Worm (Caenorhabditis elegans) whole organism, L1 larva: ENCODE results near the gene oac-54.

Experiments
- C16A3.4 ChIP-seq: fragments of 150-350 bp; optimal IDR thresholded peaks from 2 replicates; lab custom pipeline; 2014; ENCODE audit warnings: missing biosample characterization, missing genetic modification characterization
- C34B4.2 ChIP-seq: sonication (generic microtip); optimal IDR thresholded peaks from 2 replicates; lab custom pipeline; 2017; ENCODE audit warnings: mild to moderate bottlenecking, missing genetic modification characterization, missing compliant biosample characterization
- F16B12.6 ChIP-seq: fragments of 150-350 bp; optimal IDR thresholded peaks from 2 replicates; lab custom pipeline; 2014; ENCODE audit warnings: missing biosample characterization, missing genetic modification characterization
- alr-1 ChIP-seq: fragments of 200-800 bp; sonication (Bioruptor generic); optimal IDR thresholded peaks from 2 replicates; lab custom pipeline; 2018; ENCODE audit warnings: borderline replicate concordance, mild to moderate bottlenecking, missing genetic modification characterization, missing compliant biosample characterization
- aly-2 ChIP-seq: fragments of 150-350 bp; optimal IDR thresholded peaks from 2 replicates; lab custom pipeline; 2014; ENCODE audit warnings: missing biosample characterization, missing genetic modification characterization
- ceh-63 ChIP-seq: fragments of 200-800 bp; sonication (Bioruptor generic); optimal IDR thresholded peaks from 2 replicates; lab custom pipeline; 2018; ENCODE audit warnings: mild to moderate bottlenecking, missing genetic modification characterization, missing compliant biosample characterization
- ceh-88 ChIP-seq: fragments of 200-800 bp; sonication (Bioruptor generic); IDR thresholded peaks from 2 replicates; pipeline ENCODE4 v1.3.6; 2022; ENCODE audit warnings: missing genetic modification characterization, missing compliant biosample characterization
- ces-1 ChIP-seq: fragments of 150-350 bp; optimal IDR thresholded peaks from 2 replicates; lab custom pipeline; 2014; ENCODE audit warnings: missing biosample characterization, missing genetic modification reagents, missing genetic modification characterization
- dsc-1 ChIP-seq: sonication (generic microtip); optimal IDR thresholded peaks from 2 replicates; lab custom pipeline; 2016; ENCODE audit warnings: mild to moderate bottlenecking, missing genetic modification characterization, missing compliant biosample characterization
- efl-1 ChIP-seq, 4 experiments: fragments of 150-350 bp; optimal IDR thresholded peaks in 3 of 4; peaks in 1 of 4; 1 replicate in 1 of 4; 2 replicates in 3 of 4; lab custom pipeline; 2014; ENCODE audit warnings: missing biosample characterization in 2 of 4, missing genetic modification characterization in 2 of 4, missing genetic modification reagents in 2 of 4
- elt-2 ChIP-seq: sonication (generic microtip); optimal IDR thresholded peaks from 2 replicates; lab custom pipeline; 2016; ENCODE audit warnings: missing genetic modification characterization, mild to moderate bottlenecking, inconsistent platforms, missing compliant biosample characterization, missing genetic modification reagents
- ets-5 ChIP-seq: fragments of 200-800 bp; sonication (Bioruptor generic); IDR thresholded peaks from 2 replicates; pipeline ENCODE4 v1.3.6; 2022; ENCODE audit warnings: missing genetic modification characterization, missing compliant biosample characterization
- fkh-10 ChIP-seq: sonication (generic microtip); optimal IDR thresholded peaks from 2 replicates; lab custom pipeline; 2017; ENCODE audit warnings: missing biosample characterization, missing genetic modification reagents, missing genetic modification characterization
- fkh-4 ChIP-seq: sonication (generic microtip); optimal IDR thresholded peaks from 2 replicates; lab custom pipeline; 2016; ENCODE audit warnings: missing compliant biosample characterization, missing genetic modification characterization, borderline replicate concordance
- fkh-8 ChIP-seq: sonication (generic microtip); optimal IDR thresholded peaks from 2 replicates; lab custom pipeline; 2016; ENCODE audit warnings: mild to moderate bottlenecking, missing genetic modification characterization, missing compliant biosample characterization
- hpl-2 ChIP-seq: fragments of 150-350 bp; optimal IDR thresholded peaks from 2 replicates; lab custom pipeline; 2014; ENCODE audit warnings: missing biosample characterization, missing genetic modification reagents, missing genetic modification characterization
- irx-1 ChIP-seq: sonication (generic microtip); optimal IDR thresholded peaks from 2 replicates; lab custom pipeline; 2016; ENCODE audit warnings: missing genetic modification characterization, missing compliant biosample characterization
- jun-1 ChIP-seq: fragments of 150-350 bp; optimal IDR thresholded peaks from 2 replicates; lab custom pipeline; 2014; ENCODE audit warnings: missing biosample characterization, missing genetic modification reagents, missing genetic modification characterization
- lin-14 ChIP-seq: fragments of 200-800 bp; sonication (Bioruptor generic); optimal IDR thresholded peaks from 2 replicates; lab custom pipeline; 2018; ENCODE audit warnings: mild to moderate bottlenecking, missing genetic modification characterization, moderate library complexity, missing compliant biosample characterization
- mab-9 ChIP-seq: fragments of 200-800 bp; sonication (Bioruptor generic); IDR thresholded peaks from 2 replicates; pipeline ENCODE4 v1.3.6; 2022; ENCODE audit warnings: missing genetic modification reagents, missing genetic modification characterization, missing compliant biosample characterization
- mef-2 ChIP-seq: fragments of 150-350 bp; optimal IDR thresholded peaks from 2 replicates; lab custom pipeline; 2014; ENCODE audit warnings: missing biosample characterization, missing genetic modification characterization
- mep-1 ChIP-seq: fragments of 150-350 bp; optimal IDR thresholded peaks from 2 replicates; lab custom pipeline; 2014; ENCODE audit warnings: missing biosample characterization, missing genetic modification characterization
- nhr-12 ChIP-seq: sonication (generic microtip); optimal IDR thresholded peaks from 2 replicates; lab custom pipeline; 2017; ENCODE audit warnings: missing biosample characterization, missing genetic modification characterization
- nhr-47 ChIP-seq: sonication (generic microtip); optimal IDR thresholded peaks from 2 replicates; lab custom pipeline; 2016; ENCODE audit warnings: mild to moderate bottlenecking, missing genetic modification characterization, moderate library complexity, missing compliant biosample characterization
- nhr-71 ChIP-seq: sonication (generic microtip); optimal IDR thresholded peaks from 2 replicates; lab custom pipeline; 2016; ENCODE audit warnings: mild to moderate bottlenecking, missing genetic modification characterization, moderate library complexity, missing compliant biosample characterization
- nhr-77 ChIP-seq: fragments of 150-350 bp; optimal IDR thresholded peaks from 2 replicates; lab custom pipeline; 2014; ENCODE audit warnings: missing biosample characterization, missing genetic modification characterization
- nhr-85 ChIP-seq: sonication (generic microtip); peaks from one replicate; lab custom pipeline; 2016; ENCODE audit warnings: missing genetic modification characterization, inconsistent platforms, missing compliant biosample characterization
- snpc-4 ChIP-seq: fragments of 150-350 bp; optimal IDR thresholded peaks from 2 replicates; lab custom pipeline; 2014; ENCODE audit warnings: missing biosample characterization, missing genetic modification characterization
- snu-23 ChIP-seq: sonication (generic microtip); optimal IDR thresholded peaks from 2 replicates; lab custom pipeline; 2016; ENCODE audit warnings: missing genetic modification characterization, missing compliant biosample characterization
- sptf-1 ChIP-seq: fragments of 150-350 bp; optimal IDR thresholded peaks from 2 replicates; lab custom pipeline; 2014; ENCODE audit warnings: missing biosample characterization, missing genetic modification characterization
- sup-37 ChIP-seq: fragments of 200-800 bp; sonication (Bioruptor generic); optimal IDR thresholded peaks from 2 replicates; lab custom pipeline; 2018; ENCODE audit warnings: mild to moderate bottlenecking, missing genetic modification characterization, missing compliant biosample characterization
- tbx-2 ChIP-seq: sonication (generic microtip); optimal IDR thresholded peaks from 2 replicates; lab custom pipeline; 2016; ENCODE audit warnings: missing genetic modification characterization, missing compliant biosample characterization
- unc-62 ChIP-seq: fragments of 150-350 bp; optimal IDR thresholded peaks from 2 replicates; lab custom pipeline; 2014; ENCODE audit warnings: missing biosample characterization, missing genetic modification reagents, missing genetic modification characterization
- unc-86 ChIP-seq: sonication (generic microtip); optimal IDR thresholded peaks from 2 replicates; lab custom pipeline; 2016; ENCODE audit warnings: missing genetic modification characterization, missing compliant biosample characterization
- vab-15 ChIP-seq: sonication (generic microtip); optimal IDR thresholded peaks from 2 replicates; lab custom pipeline; 2017; ENCODE audit warnings: missing genotype, mild to moderate bottlenecking, missing genetic modification characterization, missing compliant biosample characterization
- xbp-1 ChIP-seq: sonication (generic microtip); optimal IDR thresholded peaks from 2 replicates; lab custom pipeline; 2016; ENCODE audit warnings: missing genetic modification characterization, missing compliant biosample characterization
- zag-1 ChIP-seq: fragments of 150-350 bp; optimal IDR thresholded peaks from 2 replicates; lab custom pipeline; 2014; ENCODE audit warnings: missing biosample characterization, missing genetic modification characterization
- ztf-11 ChIP-seq, 2 experiments: sonication (generic microtip); optimal IDR thresholded peaks; 2 replicates each; lab custom pipeline; 2016 to 2017; ENCODE audit warnings: missing genetic modification characterization in 2 of 2, missing biosample characterization in 1 of 2, missing compliant biosample characterization in 1 of 2

The oac-54 gene

DNA sequence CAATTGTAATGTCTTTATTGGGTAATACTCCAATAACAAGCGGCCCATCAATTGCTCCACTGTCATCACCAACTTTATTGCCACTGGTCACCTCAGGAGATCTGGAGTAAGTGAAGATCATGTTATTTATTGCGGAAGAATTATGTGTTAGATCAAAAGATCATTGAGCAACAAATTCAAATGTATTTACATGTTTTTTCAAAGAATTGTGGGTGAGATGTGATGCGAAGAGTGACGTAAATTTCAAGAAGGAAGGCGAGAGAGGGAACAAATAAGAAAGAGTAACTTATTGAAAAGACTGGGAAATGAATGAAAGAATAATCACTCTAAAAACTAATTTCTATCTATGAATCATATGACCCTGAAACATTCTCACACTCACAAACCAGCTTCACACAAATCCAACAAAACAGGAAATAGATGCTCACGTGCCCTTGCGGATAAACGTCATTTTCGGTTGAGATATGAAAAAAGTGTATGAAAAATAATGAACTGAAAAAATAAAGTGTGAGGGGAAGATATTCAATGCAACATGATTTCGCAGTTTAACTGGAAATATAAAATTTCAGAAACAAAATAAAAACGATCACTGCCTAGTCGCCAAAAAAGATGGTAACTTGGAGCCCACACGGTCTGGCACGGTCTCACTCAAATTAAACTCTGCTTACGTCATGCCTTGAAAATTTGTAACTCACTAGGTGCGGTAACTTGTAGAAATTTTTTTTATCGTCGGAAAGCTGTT, 36.9 kb upstream of the oac-54 start:
- TF ChIP-seq ceh-63 (GFP tag; lab: Kevin White, UChicago) (no peak), C34B4.2 (tag; lab: Kevin White, UChicago) (no peak), lin-14 (GFP tag; lab: Kevin White, UChicago) (peak; percentile 55), fkh-10 (peak; percentile 8), unc-86 (peak; percentile 57), dsc-1 (tag; lab: Kevin White, UChicago) (peak; percentile 42), C16A3.4 (tag; lab: Kevin White, UChicago) (no peak), aly-2 (tag; lab: Kevin White, UChicago) (no peak), nhr-12 (tag; lab: Kevin White, UChicago) (no peak), nhr-47 (peak; percentile 53), efl-1 (optimal IDR thresholded peaks at IDR 0.05; lab: Kevin White, UChicago) (no peak), efl-1 (GFP tag; optimal IDR thresholded peaks at IDR 0.05 in 1 of 2; lab: Kevin White, UChicago) (peak in 1 of 2 experiments; percentile 55), nhr-71 (tag; lab: Kevin White, UChicago) (peak; percentile 47), tbx-2 (tag; lab: Kevin White, UChicago) (no peak), fkh-8 (tag; lab: Kevin White, UChicago) (peak; percentile 75)
- TF ChIP-seq, all 84 proteins: peak for 8

- TF ChIP-seq nhr-85 (tag; lab: Kevin White, UChicago) (peak; percentile 69), vab-15 (tag; lab: Kevin White, UChicago) (no peak)
Observed at ce11 chrII:9124353-9124752, 33.6 kb upstream of the oac-54 start.

ce11 chrII:9125007-9125406, 32.9 kb upstream of the oac-54 start:
- TF ChIP-seq unc-62 (GFP tag; lab: Kevin White, UChicago) = no peak
- TF ChIP-seq snu-23 = no peak
- no peak for TF ChIP-seq lin-14 (GFP tag; lab: Kevin White, UChicago)
- no peak for TF ChIP-seq fkh-4 (tag; lab: Kevin White, UChicago)
- TF ChIP-seq hpl-2 = no peak
- no peak for TF ChIP-seq ceh-63 (GFP tag; lab: Kevin White, UChicago)
- no peak for TF ChIP-seq nhr-77 (tag; lab: Kevin White, UChicago)
- no peak for TF ChIP-seq zag-1
- no peak for TF ChIP-seq C16A3.4 (tag; lab: Kevin White, UChicago)
- no peak for TF ChIP-seq sup-37 (GFP tag; lab: Kevin White, UChicago)

- TF ChIP-seq ces-1 (GFP tag; lab: Kevin White, UChicago) = no peak
- no peak for TF ChIP-seq nhr-71 (tag; lab: Kevin White, UChicago)
- no peak for TF ChIP-seq ceh-88 (GFP tag; lab: Robert Waterston, UW)
- TF ChIP-seq unc-62 (GFP tag; lab: Kevin White, UChicago) = no peak
- TF ChIP-seq mep-1 (tag; lab: Kevin White, UChicago) = no peak
- no peak for TF ChIP-seq alr-1 (tag; lab: Kevin White, UChicago)
- TF ChIP-seq hpl-2 = no peak
- TF ChIP-seq jun-1 (tag; lab: Kevin White, UChicago) = no peak
- no peak for TF ChIP-seq ets-5
- TF ChIP-seq elt-2 (tag; lab: Kevin White, UChicago) = no peak
- TF ChIP-seq irx-1 (tag; lab: Kevin White, UChicago) = no peak
- no peak for TF ChIP-seq sptf-1 (tag; lab: Kevin White, UChicago)
- no peak for TF ChIP-seq snpc-4
- no peak for TF ChIP-seq mab-9 (GFP tag; lab: Robert Waterston, UW)
- no peak for TF ChIP-seq F16B12.6 (tag; lab: Kevin White, UChicago)
- TF ChIP-seq mef-2 (tag; lab: Kevin White, UChicago) = no peak
- TF ChIP-seq xbp-1 (tag; lab: Kevin White, UChicago) = no peak
- no peak for TF ChIP-seq ztf-11 (tag; optimal IDR thresholded peaks at IDR 0.05; lab: Kevin White, UChicago)
- TF ChIP-seq, all 84 proteins: peak for 0
Observed at ce11 chrII:9126965-9127364, 30.9 kb upstream of the oac-54 start.
